Fruit fly (Drosophila melanogaster) whole organism, adult: Measurements from ENCODE around the gene CG12099.
A peak's percentile ranks its signal among the peaks of the same experiment; 100 is the strongest.

Experiments
- CG11617 ChIP-seq: fragments of 200-800 bp; sonication (Bioruptor generic); optimal IDR thresholded peaks from 2 replicates; lab custom pipeline; 2017; ENCODE audit warnings: mild to moderate bottlenecking, missing biosample characterization, missing genetic modification reagents, missing genetic modification characterization
- CG12768 ChIP-seq: fragments of 200-800 bp; sonication (Bioruptor generic); optimal IDR thresholded peaks from 2 replicates; lab custom pipeline; 2017; ENCODE audit warnings: missing biosample characterization, missing genetic modification characterization, mild to moderate bottlenecking, moderate library complexity, missing genetic modification reagents
- CG14711 ChIP-seq: fragments of 200-800 bp; sonication (Bioruptor generic); optimal IDR thresholded peaks from 2 replicates; lab custom pipeline; 2018; ENCODE audit warnings: missing biosample characterization, mild to moderate bottlenecking, missing genetic modification characterization, moderate library complexity
- CG1620 ChIP-seq: fragments of 200-800 bp; sonication (Bioruptor generic); optimal IDR thresholded peaks from 2 replicates; lab custom pipeline; 2016; ENCODE audit warnings: missing biosample characterization, missing genetic modification characterization
- CG33017 ChIP-seq: fragments of 200-800 bp; sonication (Bioruptor generic); optimal IDR thresholded peaks from 2 replicates; lab custom pipeline; 2018; ENCODE audit warnings: missing biosample characterization, mild to moderate bottlenecking, missing genetic modification characterization, moderate library complexity
- CG5204 ChIP-seq: fragments of 200-800 bp; sonication (Bioruptor generic); optimal IDR thresholded peaks from 2 replicates; lab custom pipeline; 2016; ENCODE audit warnings: missing biosample characterization, missing genetic modification characterization
- CG7045 ChIP-seq: fragments of 200-800 bp; sonication (Bioruptor generic); optimal IDR thresholded peaks from 2 replicates; lab custom pipeline; 2017; ENCODE audit warnings: missing biosample characterization, mild to moderate bottlenecking, missing genetic modification characterization
- CG7101 ChIP-seq: fragments of 200-800 bp; sonication (Bioruptor generic); optimal IDR thresholded peaks from 2 replicates; lab custom pipeline; 2018; ENCODE audit warnings: missing biosample characterization, mild to moderate bottlenecking, missing genetic modification characterization, moderate library complexity
- Clk ChIP-seq: fragments of 200-800 bp; sonication (Bioruptor generic); optimal IDR thresholded peaks from 2 replicates; lab custom pipeline; 2017; ENCODE audit warnings: missing biosample characterization, missing genetic modification characterization
- Crg-1 ChIP-seq: fragments of 200-800 bp; sonication (Bioruptor generic); optimal IDR thresholded peaks from 2 replicates; lab custom pipeline; 2016; ENCODE audit warnings: missing biosample characterization, missing genetic modification characterization
- Hr96 ChIP-seq: fragments of 200-800 bp; sonication (Bioruptor generic); optimal IDR thresholded peaks from 2 replicates; lab custom pipeline; 2016; ENCODE audit warnings: missing biosample characterization, missing genetic modification characterization
- Mnt ChIP-seq: fragments of 200-800 bp; sonication (Bioruptor generic); optimal IDR thresholded peaks from 2 replicates; lab custom pipeline; 2016; ENCODE audit warnings: missing biosample characterization, mild to moderate bottlenecking, missing genetic modification characterization
- bab1 ChIP-seq: fragments of 200-800 bp; sonication (Bioruptor generic); optimal IDR thresholded peaks from 3 replicates; lab custom pipeline; 2019; ENCODE audit warnings: missing biosample characterization, mild to moderate bottlenecking, missing genetic modification characterization, moderate library complexity
- cic ChIP-seq: fragments of 200-800 bp; sonication (Bioruptor generic); optimal IDR thresholded peaks from 2 replicates; lab custom pipeline; 2017; ENCODE audit warnings: missing biosample characterization, mild to moderate bottlenecking, missing genetic modification characterization, moderate library complexity
- cnc ChIP-seq, 2 experiments: fragments of >200 bp; optimal IDR thresholded peaks; 2 replicates each; lab custom pipeline; 2017
- kay ChIP-seq: fragments of 200-800 bp; sonication (Bioruptor generic); peaks from one replicate; lab custom pipeline; 2016; ENCODE audit warnings: missing biosample characterization, missing genetic modification characterization, borderline replicate concordance
- ovo ChIP-seq: fragments of 200-800 bp; sonication (Bioruptor generic); optimal IDR thresholded peaks from 2 replicates; lab custom pipeline; 2016; ENCODE audit warnings: missing biosample characterization, missing genetic modification characterization
- pad ChIP-seq: fragments of 200-800 bp; sonication (Bioruptor generic); optimal IDR thresholded peaks from 3 replicates; lab custom pipeline; 2017; ENCODE audit warnings: missing biosample characterization, missing genetic modification characterization, mild to moderate bottlenecking, moderate library complexity, missing genetic modification reagents
- tj ChIP-seq: fragments of 200-800 bp; sonication (Bioruptor generic); optimal IDR thresholded peaks from 3 replicates; lab custom pipeline; 2017; ENCODE audit warnings: missing biosample characterization, mild to moderate bottlenecking, missing genetic modification characterization, moderate library complexity
- toe ChIP-seq: fragments of 200-800 bp; sonication (Bioruptor generic); optimal IDR thresholded peaks from 2 replicates; lab custom pipeline; 2016; ENCODE audit warnings: missing biosample characterization, missing genetic modification characterization

Gene CG12099

DNA sequence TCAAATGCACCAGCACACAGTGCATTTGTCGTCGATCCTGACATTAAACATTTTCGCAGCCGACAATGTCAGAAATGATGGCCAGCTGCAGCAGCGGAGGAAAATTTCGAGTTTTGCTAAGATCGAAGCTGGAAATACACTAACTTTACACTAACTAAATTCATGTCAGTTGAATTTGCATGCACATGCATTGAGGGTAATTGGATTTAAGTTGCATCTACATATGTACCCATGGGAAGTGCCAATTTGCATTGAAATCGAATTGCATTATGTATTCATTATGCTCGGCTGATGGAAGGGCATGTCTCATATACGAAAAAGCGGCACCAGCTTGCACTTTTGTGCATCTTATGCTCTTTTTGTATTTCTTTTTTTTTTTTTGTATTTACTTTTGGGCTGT lies 26.5 kb upstream of the CG12099 start:
- TF ChIP-seq pad (GFP tag; lab: Kevin White, UChicago): peak; percentile 36
- TF ChIP-seq cic: no peak
- TF ChIP-seq CG12768 (GFP tag; lab: Kevin White, UChicago): no peak
- peak; percentile 93 for TF ChIP-seq bab1 (GFP tag; lab: Kevin White, UChicago)
- TF ChIP-seq CG11617: no peak
- no peak for TF ChIP-seq CG33017 (tag; lab: Kevin White, UChicago)
- TF ChIP-seq CG7045: no peak
- peak; percentile 48 for TF ChIP-seq Hr96
- peak; percentile 74 for TF ChIP-seq tj (GFP tag; lab: Kevin White, UChicago)
- peak; percentile 64 for TF ChIP-seq CG14711 (tag; lab: Kevin White, UChicago)
- peak; percentile 11 for TF ChIP-seq CG7101 (tag; lab: Kevin White, UChicago)
- TF ChIP-seq CG1620 (GFP tag; lab: Kevin White, UChicago): no peak

DNA sequence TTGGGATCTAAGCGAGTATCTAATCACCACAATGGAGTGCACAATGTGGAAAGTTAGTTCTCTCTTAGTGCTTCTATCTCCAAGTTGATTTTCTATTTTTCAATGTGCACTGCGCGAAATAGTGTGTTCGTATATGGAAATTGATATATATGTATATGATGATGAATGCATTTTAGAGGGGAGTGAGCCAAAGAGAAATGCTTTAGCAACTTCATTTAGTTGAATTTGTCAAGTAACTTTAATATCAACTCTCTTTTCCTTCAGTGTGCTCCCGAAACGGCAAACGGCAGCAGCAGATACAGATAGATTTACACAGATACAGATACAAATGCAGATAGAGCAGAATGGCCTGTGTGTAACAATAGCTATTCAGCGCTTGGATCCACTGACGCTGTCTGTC lies 25.7 kb upstream of the CG12099 start:
- TF ChIP-seq Mnt (GFP tag; lab: Kevin White, UChicago) (no peak), CG5204 (no peak), Clk (GFP tag; lab: Kevin White, UChicago) (no peak), CG14711 (tag; lab: Kevin White, UChicago) (no peak), ovo (no peak), cnc (optimal IDR thresholded peaks at IDR 0.05; lab: Kevin White, UChicago) (no peak), CG33017 (tag; lab: Kevin White, UChicago) (peak; percentile 35), kay (no peak), pad (GFP tag; lab: Kevin White, UChicago) (no peak), cic (no peak), toe (GFP tag; lab: Kevin White, UChicago) (no peak), Hr96 (no peak), Crg-1 (GFP tag; lab: Kevin White, UChicago) (no peak), bab1 (GFP tag; lab: Kevin White, UChicago) (no peak), CG7045 (no peak), CG1620 (GFP tag; lab: Kevin White, UChicago) (peak; percentile 17), tj (GFP tag; lab: Kevin White, UChicago) (peak; percentile 23), CG12768 (GFP tag; lab: Kevin White, UChicago) (no peak), CG11617 (peak; percentile 58), CG7101 (tag; lab: Kevin White, UChicago) (peak; percentile 27)

DNA sequence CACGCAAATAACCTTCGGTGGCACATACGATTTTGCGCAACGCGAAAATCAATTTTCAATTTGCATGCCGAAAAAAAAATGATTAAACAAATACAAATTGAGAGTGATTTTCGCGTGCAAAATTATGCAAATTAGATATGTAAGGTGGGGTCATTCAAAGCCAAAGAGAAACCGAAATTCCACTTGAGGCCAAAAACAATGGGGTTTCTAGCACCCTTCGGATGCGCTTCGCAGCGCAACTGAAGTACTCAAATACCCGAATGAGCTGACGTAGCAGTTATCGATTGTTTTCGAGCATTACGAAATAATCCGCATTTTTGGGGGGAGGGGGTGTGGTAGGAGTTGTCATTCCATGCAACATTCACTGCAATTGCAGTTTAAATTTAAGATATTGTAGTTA lies 22.5 kb upstream of the CG12099 start:
- TF ChIP-seq tj (GFP tag; lab: Kevin White, UChicago): peak; percentile 63
- no peak for TF ChIP-seq CG7045

DNA sequence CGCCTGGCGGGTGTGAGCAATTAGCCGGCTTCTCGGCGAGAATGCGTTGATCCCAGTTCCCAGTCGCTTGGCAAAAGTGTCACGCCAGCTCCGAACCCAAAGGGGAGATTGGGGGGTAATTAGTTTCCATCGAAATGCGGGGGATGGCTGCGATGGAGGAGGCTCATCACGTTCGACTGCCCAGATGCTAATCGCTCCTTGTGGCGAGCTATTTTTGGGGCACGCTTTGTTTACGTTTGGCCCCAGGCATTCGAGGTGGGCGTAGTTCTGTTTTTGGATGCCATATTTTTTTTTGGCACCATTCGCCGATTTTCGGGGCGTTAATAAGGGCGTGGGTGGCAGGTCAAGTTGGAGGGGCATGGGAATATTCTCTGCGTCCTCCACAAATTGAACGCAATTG lies 21.9 kb upstream of the CG12099 start:
- TF ChIP-seq ovo (no peak), tj (GFP tag; lab: Kevin White, UChicago) (no peak), pad (GFP tag; lab: Kevin White, UChicago) (no peak), Crg-1 (GFP tag; lab: Kevin White, UChicago) (no peak), CG7045 (no peak), kay (peak; percentile 25), CG1620 (GFP tag; lab: Kevin White, UChicago) (no peak), bab1 (GFP tag; lab: Kevin White, UChicago) (no peak)

DNA sequence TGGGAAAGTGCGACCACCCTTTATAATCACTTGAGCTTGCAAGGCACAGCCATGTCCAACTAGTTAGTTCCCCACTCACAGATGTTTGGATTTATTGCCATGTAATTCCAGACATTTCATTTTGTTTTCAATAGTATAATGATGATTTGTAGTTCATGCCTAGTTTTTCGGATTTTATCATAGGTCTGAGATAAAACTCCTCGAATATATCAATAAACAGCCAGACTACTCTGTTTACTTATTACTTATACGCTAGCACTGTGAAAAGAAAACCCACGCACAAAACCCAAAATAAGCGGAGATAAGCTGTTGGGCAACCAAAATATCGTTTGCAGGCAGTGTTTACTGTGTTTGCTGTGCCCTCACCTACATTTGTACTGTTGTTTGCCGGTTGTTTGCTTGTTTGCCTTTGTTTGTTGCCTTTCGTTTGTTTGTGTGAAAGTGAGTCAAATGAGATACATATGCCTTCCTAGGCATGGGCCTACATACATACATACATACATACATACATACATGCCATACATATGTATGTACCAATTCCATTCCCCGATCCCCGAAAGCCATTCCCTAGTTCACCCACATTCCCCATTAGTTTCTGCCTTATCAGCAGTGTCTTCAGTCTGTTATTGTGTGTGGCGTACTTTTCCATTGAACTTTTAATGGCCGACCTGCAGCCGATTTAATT lies 21.0 kb upstream of the CG12099 start:
- TF ChIP-seq CG11617 (no peak), CG12768 (GFP tag; lab: Kevin White, UChicago) (peak; percentile 24), cic (no peak), CG7101 (tag; lab: Kevin White, UChicago) (peak; percentile 39), CG1620 (GFP tag; lab: Kevin White, UChicago) (no peak), Mnt (GFP tag; lab: Kevin White, UChicago) (no peak), tj (GFP tag; lab: Kevin White, UChicago) (peak; percentile 87), CG14711 (tag; lab: Kevin White, UChicago) (peak; percentile 46), CG7045 (no peak), toe (GFP tag; lab: Kevin White, UChicago) (no peak), pad (GFP tag; lab: Kevin White, UChicago) (no peak), CG5204 (no peak), kay (peak; percentile 72), Hr96 (no peak), cnc (optimal IDR thresholded peaks at IDR 0.05; lab: Kevin White, UChicago) (no peak)

DNA sequence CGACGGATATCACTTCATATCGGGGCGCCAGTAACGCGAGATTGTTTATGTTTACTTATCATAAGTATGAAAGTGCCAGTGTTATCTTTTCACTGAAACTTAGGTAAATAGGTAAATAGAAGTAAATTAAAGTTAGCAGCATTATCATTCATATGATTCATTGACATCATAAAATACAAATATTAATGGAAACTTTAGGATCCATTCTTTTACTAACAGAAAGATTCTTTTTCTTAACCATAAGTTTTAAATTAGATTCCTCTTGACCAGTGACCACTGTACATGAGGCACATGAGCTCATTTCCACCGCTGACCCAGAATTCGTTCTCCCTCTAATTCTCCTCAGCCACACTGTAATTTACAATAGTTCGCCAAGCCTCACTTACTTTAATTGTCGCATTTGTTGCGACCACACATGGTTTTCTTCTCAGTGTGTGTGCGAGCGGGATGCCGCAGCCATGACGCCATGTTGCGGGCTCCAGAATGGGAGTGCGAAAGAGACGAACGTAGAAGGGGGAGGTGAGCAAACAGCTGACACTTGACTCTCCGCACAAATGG lies 20.2 kb upstream of the CG12099 start:
- no peak for TF ChIP-seq CG7045
- peak; percentile 82 for TF ChIP-seq pad (GFP tag; lab: Kevin White, UChicago)

DNA sequence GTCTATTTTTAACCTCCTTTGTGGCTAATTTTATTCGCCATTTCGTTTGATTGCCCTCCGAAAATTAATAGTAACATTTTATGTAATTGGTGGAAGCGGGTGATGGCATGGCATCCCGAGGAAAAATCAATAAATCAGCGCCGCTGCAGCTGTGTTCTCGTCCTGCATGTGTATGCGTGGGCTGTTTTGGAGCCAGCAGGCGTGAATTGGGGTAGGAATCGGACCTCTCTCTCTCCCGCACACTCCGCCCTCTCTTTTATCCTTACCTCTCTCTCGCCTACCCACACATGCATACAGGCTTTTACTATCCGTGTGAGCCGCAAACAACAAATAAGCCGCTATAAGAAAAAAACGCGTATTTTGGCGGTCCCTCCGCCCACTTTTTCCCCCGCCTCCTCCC lies 19.1 kb upstream of the CG12099 start:
- TF ChIP-seq Crg-1 (GFP tag; lab: Kevin White, UChicago) (no peak), pad (GFP tag; lab: Kevin White, UChicago) (peak; percentile 27), CG7045 (no peak), bab1 (GFP tag; lab: Kevin White, UChicago) (no peak)
